Worm (Caenorhabditis elegans) whole organism, L4 larva: ENCODE results near the gene T11F9.1.

Source experiments
- D1046.2 ChIP-seq: fragments of 200-800 bp; sonication (Bioruptor generic); IDR thresholded peaks from 2 replicates; pipeline ENCODE4 v1.3.6; 2022; ENCODE audit warnings: missing genetic modification characterization, missing compliant biosample characterization
- F10B5.3 ChIP-seq: sonication (generic microtip); optimal IDR thresholded peaks from 2 replicates; lab custom pipeline; 2016; ENCODE audit warnings: mild to moderate bottlenecking, missing genetic modification characterization, missing compliant biosample characterization
- F26F4.8 ChIP-seq: fragments of 200-800 bp; sonication (Bioruptor generic); conservative IDR thresholded peaks from 2 replicates; pipeline ENCODE4 v1.3.6; 2022; ENCODE audit warnings: missing genetic modification characterization, missing compliant biosample characterization
- F49E8.2 ChIP-seq: sonication (generic microtip); optimal IDR thresholded peaks from 2 replicates; lab custom pipeline; 2016; ENCODE audit warnings: missing compliant biosample characterization, mild to moderate bottlenecking, missing genetic modification characterization, borderline replicate concordance
- R02D3.7 ChIP-seq: fragments of 150-350 bp; sonication (generic microtip); optimal IDR thresholded peaks from 3 replicates; lab custom pipeline; 2014; ENCODE audit warnings: missing biosample characterization, missing genetic modification characterization
- Y105C5A.15 ChIP-seq: fragments of 200-800 bp; sonication (Bioruptor generic); IDR thresholded peaks from 2 replicates; pipeline ENCODE4 v1.3.6; 2022; ENCODE audit warnings: missing genetic modification characterization, missing compliant biosample characterization
- Y5F2A.4 ChIP-seq: fragments of 200-800 bp; sonication (Bioruptor generic); optimal IDR thresholded peaks from 2 replicates; lab custom pipeline; 2018; ENCODE audit warnings: mild to moderate bottlenecking, missing genetic modification characterization, missing compliant biosample characterization
- ZK546.5 ChIP-seq, 2 experiments: sonication (generic microtip); optimal IDR thresholded peaks; 2 replicates each; lab custom pipeline; 2017; ENCODE audit warnings: missing biosample characterization in 2 of 2, missing genetic modification characterization in 2 of 2
- aly-2 ChIP-seq: sonication (generic microtip); optimal IDR thresholded peaks from 2 replicates; lab custom pipeline; 2018; ENCODE audit warnings: missing biosample characterization, missing genetic modification characterization
- ama-1 ChIP-seq: fragments of 150-350 bp; optimal IDR thresholded peaks from 2 replicates; lab custom pipeline; 2014; ENCODE audit warnings: inconsistent platforms, mixed read lengths
- arid-1 ChIP-seq: fragments of 200-800 bp; sonication (Bioruptor generic); conservative IDR thresholded peaks from 2 replicates; pipeline ENCODE4 v1.3.6; 2022; ENCODE audit warnings: missing genetic modification reagents, missing genetic modification characterization, missing compliant biosample characterization
- ceh-28 ChIP-seq: fragments of 150-350 bp; optimal IDR thresholded peaks from 2 replicates; lab custom pipeline; 2014; ENCODE audit warnings: missing biosample characterization, missing genetic modification reagents, missing genetic modification characterization
- ceh-32 ChIP-seq: sonication (generic microtip); optimal IDR thresholded peaks from 2 replicates; lab custom pipeline; 2016; ENCODE audit warnings: mild to moderate bottlenecking, missing genetic modification characterization, missing compliant biosample characterization; ENCODE audit not compliant: poor library complexity
- ceh-62 ChIP-seq: sonication (generic microtip); optimal IDR thresholded peaks from 2 replicates; lab custom pipeline; 2017; ENCODE audit warnings: missing biosample characterization, missing genetic modification characterization
- ceh-82 ChIP-seq: sonication (generic microtip); optimal IDR thresholded peaks from 2 replicates; lab custom pipeline; 2017; ENCODE audit warnings: missing biosample characterization, missing genetic modification characterization
- ctbp-1 ChIP-seq: fragments of 200-800 bp; sonication (Bioruptor generic); IDR thresholded peaks from 2 replicates; pipeline ENCODE4 v1.3.6; 2022; ENCODE audit warnings: missing genetic modification reagents, missing genetic modification characterization, missing compliant biosample characterization
- daf-8 ChIP-seq: fragments of 200-800 bp; sonication (Bioruptor generic); IDR thresholded peaks from 2 replicates; pipeline ENCODE4 v1.3.6; 2022; ENCODE audit warnings: missing genetic modification characterization, missing compliant biosample characterization
- dmd-6 ChIP-seq: fragments of 200-800 bp; sonication (Bioruptor generic); IDR thresholded peaks from 2 replicates; pipeline ENCODE4 v1.3.6; 2022; ENCODE audit warnings: missing genetic modification reagents, missing genetic modification characterization, missing compliant biosample characterization
- dmd-8 ChIP-seq: fragments of 200-800 bp; sonication (Bioruptor generic); IDR thresholded peaks from 2 replicates; pipeline ENCODE4 v1.3.6; 2022; ENCODE audit warnings: missing genetic modification characterization, missing compliant biosample characterization
- dmd-9 ChIP-seq: fragments of 200-800 bp; sonication (Bioruptor generic); IDR thresholded peaks from 2 replicates; pipeline ENCODE4 v1.3.6; 2022; ENCODE audit warnings: missing genetic modification reagents, missing genetic modification characterization, missing compliant biosample characterization
- egl-27 ChIP-seq: sonication (generic microtip); optimal IDR thresholded peaks from 3 replicates; lab custom pipeline; 2017; ENCODE audit warnings: missing biosample characterization, missing genetic modification reagents, missing genetic modification characterization
- egl-43 ChIP-seq: fragments of 200-800 bp; sonication (Bioruptor generic); IDR thresholded peaks from 2 replicates; pipeline ENCODE4 v1.3.6; 2022; ENCODE audit warnings: missing genetic modification reagents, missing genetic modification characterization, missing compliant biosample characterization
- fos-1 ChIP-seq: fragments of 150-350 bp; optimal IDR thresholded peaks from 2 replicates; lab custom pipeline; 2014; ENCODE audit warnings: missing biosample characterization, missing genetic modification characterization
- gei-8 ChIP-seq: fragments of 200-800 bp; sonication (Bioruptor generic); optimal IDR thresholded peaks from 2 replicates; lab custom pipeline; 2018; ENCODE audit warnings: mild to moderate bottlenecking, missing genetic modification characterization, missing compliant biosample characterization
- hif-1 ChIP-seq, 2 experiments: sonication (generic microtip); optimal IDR thresholded peaks; 2 replicates each; lab custom pipeline; 2016 to 2017; ENCODE audit warnings: missing compliant biosample characterization in 2 of 2, missing genetic modification characterization in 2 of 2, missing genetic modification reagents in 2 of 2, missing genotype in 2 of 2, mild to moderate bottlenecking in 1 of 2
- hlh-11 ChIP-seq: fragments of 200-800 bp; sonication (Bioruptor generic); optimal IDR thresholded peaks from 2 replicates; lab custom pipeline; 2018; ENCODE audit warnings: mild to moderate bottlenecking, missing genetic modification characterization, missing compliant biosample characterization
- hmg-1.1 ChIP-seq: fragments of 200-800 bp; sonication (Bioruptor generic); IDR thresholded peaks from 2 replicates; pipeline ENCODE4 v1.3.6; 2022; ENCODE audit warnings: missing genetic modification reagents, missing genetic modification characterization, missing compliant biosample characterization
- lin-1 ChIP-seq: fragments of 200-800 bp; sonication (Bioruptor generic); IDR thresholded peaks from 2 replicates; pipeline ENCODE4 v1.3.6; 2022; ENCODE audit warnings: missing genetic modification reagents, missing genetic modification characterization, missing compliant biosample characterization
- lin-13 ChIP-seq: fragments of 150-350 bp; optimal IDR thresholded peaks from 2 replicates; lab custom pipeline; 2014; ENCODE audit warnings: missing biosample characterization, missing genetic modification reagents, missing genetic modification characterization
- lin-15B ChIP-seq: fragments of 150-350 bp; sonication (generic microtip); optimal IDR thresholded peaks from 3 replicates; lab custom pipeline; 2014; ENCODE audit warnings: missing biosample characterization, missing genetic modification characterization
- lin-29 ChIP-seq: fragments of 200-800 bp; sonication (Bioruptor generic); IDR thresholded peaks from 2 replicates; pipeline ENCODE4 v1.3.6; 2022; ENCODE audit warnings: missing genetic modification reagents, missing genetic modification characterization, missing compliant biosample characterization
- lin-38 ChIP-seq: fragments of 200-800 bp; sonication (Bioruptor generic); IDR thresholded peaks from 2 replicates; pipeline ENCODE4 v1.3.6; 2022; ENCODE audit warnings: missing genetic modification reagents, missing genetic modification characterization, missing compliant biosample characterization
- lin-39 ChIP-seq: fragments of 150-350 bp; optimal IDR thresholded peaks from 2 replicates; lab custom pipeline; 2014; ENCODE audit warnings: missing biosample characterization, missing genetic modification reagents, missing genetic modification characterization
- lir-3 ChIP-seq: sonication (generic microtip); optimal IDR thresholded peaks from 2 replicates; lab custom pipeline; 2016; ENCODE audit warnings: mild to moderate bottlenecking, missing genetic modification characterization, missing compliant biosample characterization
- mdt-29 ChIP-seq: fragments of 200-800 bp; sonication (Bioruptor generic); IDR thresholded peaks from 2 replicates; pipeline ENCODE4 v1.3.6; 2022; ENCODE audit warnings: missing genetic modification reagents, missing genetic modification characterization, missing compliant biosample characterization
- mxl-2 ChIP-seq: fragments of 200-800 bp; sonication (Bioruptor generic); conservative IDR thresholded peaks from 2 replicates; pipeline ENCODE4 v1.3.6; 2022; ENCODE audit warnings: missing genetic modification reagents, missing genetic modification characterization, missing compliant biosample characterization
- nhr-237 ChIP-seq: sonication (generic microtip); optimal IDR thresholded peaks from 2 replicates; lab custom pipeline; 2017; ENCODE audit warnings: missing biosample characterization, missing genetic modification characterization
- nhr-25 ChIP-seq: sonication (generic microtip); optimal IDR thresholded peaks from 2 replicates; lab custom pipeline; 2017; ENCODE audit warnings: missing genetic modification characterization, mild to moderate bottlenecking, missing compliant biosample characterization, antibody characterized with exemption, moderate library complexity, borderline replicate concordance; ENCODE audit not compliant: insufficient read depth
- nhr-28 ChIP-seq: fragments of 150-350 bp; optimal IDR thresholded peaks from 2 replicates; lab custom pipeline; 2014; ENCODE audit warnings: missing biosample characterization, missing genetic modification characterization
- nhr-6 ChIP-seq: fragments of 150-350 bp; optimal IDR thresholded peaks from 2 replicates; lab custom pipeline; 2014; ENCODE audit warnings: missing biosample characterization, missing genetic modification characterization
- nhr-76 ChIP-seq: fragments of 150-350 bp; optimal IDR thresholded peaks from 2 replicates; lab custom pipeline; 2014; ENCODE audit warnings: missing biosample characterization, missing genetic modification characterization
- nhr-77 ChIP-seq: fragments of 150-350 bp; optimal IDR thresholded peaks from 2 replicates; lab custom pipeline; 2014; ENCODE audit warnings: missing biosample characterization, missing genetic modification characterization
- pqm-1 ChIP-seq: sonication (generic microtip); optimal IDR thresholded peaks from 2 replicates; lab custom pipeline; 2017; ENCODE audit warnings: missing biosample characterization, missing genetic modification characterization
- rbr-2 ChIP-seq: sonication (generic microtip); optimal IDR thresholded peaks from 2 replicates; lab custom pipeline; 2016; ENCODE audit warnings: missing genotype, missing genetic modification characterization, missing compliant biosample characterization
- skn-1 ChIP-seq: fragments of 150-350 bp; optimal IDR thresholded peaks from 2 replicates; lab custom pipeline; 2014; ENCODE audit warnings: missing biosample characterization, missing genetic modification characterization
- snpc-1.2 ChIP-seq: fragments of 200-800 bp; sonication (Bioruptor generic); IDR thresholded peaks from 2 replicates; pipeline ENCODE4 v1.3.6; 2022; ENCODE audit warnings: missing genetic modification reagents, missing genetic modification characterization, missing compliant biosample characterization
- spr-3 ChIP-seq: fragments of 200-800 bp; sonication (Bioruptor generic); optimal IDR thresholded peaks from 2 replicates; lab custom pipeline; 2018; ENCODE audit warnings: mild to moderate bottlenecking, missing genetic modification characterization, missing compliant biosample characterization
- unc-62 ChIP-seq, 3 experiments: fragments of 150-350 bp in 1 of 3; sonication (generic microtip); optimal IDR thresholded peaks in 2 of 3; peaks in 1 of 3; 1 replicate in 1 of 3; 2 replicates in 2 of 3; lab custom pipeline; 2014 to 2017; ENCODE audit warnings: missing biosample characterization in 3 of 3, missing genetic modification characterization in 3 of 3, missing genetic modification reagents in 3 of 3, missing genotype in 1 of 3
- vab-7 ChIP-seq: fragments of 200-800 bp; sonication (Bioruptor generic); IDR thresholded peaks from 2 replicates; pipeline ENCODE4 v1.3.6; 2022; ENCODE audit warnings: missing genetic modification reagents, missing genetic modification characterization, missing compliant biosample characterization
- zag-1 ChIP-seq: fragments of 150-350 bp; optimal IDR thresholded peaks from 2 replicates; lab custom pipeline; 2014; ENCODE audit warnings: missing biosample characterization, missing genetic modification characterization
- zip-11 ChIP-seq: fragments of 200-800 bp; sonication (Bioruptor generic); IDR thresholded peaks from 2 replicates; pipeline ENCODE4 v1.3.6; 2022; ENCODE audit warnings: missing genetic modification characterization, missing compliant biosample characterization
- zip-2 ChIP-seq: fragments of 150-350 bp; optimal IDR thresholded peaks from 2 replicates; lab custom pipeline; 2014; ENCODE audit warnings: missing biosample characterization, missing genetic modification characterization
- ztf-7 ChIP-seq: fragments of 150-350 bp; optimal IDR thresholded peaks from 2 replicates; lab custom pipeline; 2014; ENCODE audit warnings: missing biosample characterization, missing genetic modification characterization

The T11F9.1 gene

DNA sequence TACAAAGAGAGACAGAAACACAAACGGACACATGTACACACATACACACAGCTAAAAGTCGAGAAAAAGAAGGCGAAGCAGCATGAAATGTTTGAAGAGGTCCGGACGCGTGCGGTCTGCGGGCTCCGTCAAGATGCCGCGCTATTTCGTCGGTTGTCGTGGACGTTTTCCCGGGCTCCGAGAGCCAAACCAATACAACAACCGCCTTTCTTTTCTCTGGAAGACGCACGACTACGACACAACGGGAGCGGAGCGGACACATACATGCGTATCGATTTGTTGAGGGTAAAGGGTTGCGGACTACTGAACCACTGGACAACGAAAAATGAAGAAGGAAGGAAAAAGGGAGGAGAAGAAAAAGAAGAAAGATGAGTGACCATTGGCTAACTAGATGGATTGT lies 14.0 kb upstream of the T11F9.1 start (continued):
- TF ChIP-seq vab-7, result no peak
- no peak for TF ChIP-seq mxl-2 (GFP tag; lab: Robert Waterston, UW)
- no peak for TF ChIP-seq dmd-9 (GFP tag; lab: Robert Waterston, UW)
- no peak for TF ChIP-seq skn-1 (tag; lab: Kevin White, UChicago)
- TF ChIP-seq lin-13 (GFP tag; lab: Kevin White, UChicago), result no peak
- peak in 1 of 2 experiments; percentile 18 for TF ChIP-seq hif-1 (tag; optimal IDR thresholded peaks at IDR 0.05; lab: Kevin White, UChicago)
- no peak for TF ChIP-seq nhr-77 (tag; lab: Kevin White, UChicago)
- no peak for TF ChIP-seq lin-38
- no peak for TF ChIP-seq F10B5.3
- TF ChIP-seq zip-11 (GFP tag; lab: Robert Waterston, UW), result no peak
- TF ChIP-seq hmg-1.1 (GFP tag; lab: Robert Waterston, UW), result peak; percentile 63
- TF ChIP-seq ceh-28, result peak; percentile 56
- TF ChIP-seq ceh-32 (tag; lab: Kevin White, UChicago), result no peak
- no peak for TF ChIP-seq pqm-1 (tag; lab: Kevin White, UChicago)
- TF ChIP-seq F26F4.8 (GFP tag; lab: Robert Waterston, UW), result no peak
- TF ChIP-seq fos-1, result no peak
- TF ChIP-seq lir-3 (tag; lab: Kevin White, UChicago), result no peak
- no peak for TF ChIP-seq ZK546.5 (tag; optimal IDR thresholded peaks at IDR 0.05; lab: Kevin White, UChicago)
- no peak for TF ChIP-seq lin-1 (GFP tag; lab: Robert Waterston, UW)
- TF ChIP-seq aly-2 (tag; lab: Kevin White, UChicago), result no peak
- TF ChIP-seq dmd-6 (GFP tag; lab: Robert Waterston, UW), result no peak
- TF ChIP-seq dmd-8 (GFP tag; lab: Robert Waterston, UW), result no peak
- TF ChIP-seq snpc-1.2 (GFP tag; lab: Robert Waterston, UW), result no peak
- no peak for TF ChIP-seq mdt-29 (GFP tag; lab: Robert Waterston, UW)
- no peak for TF ChIP-seq ama-1 (lab: Kevin White, UChicago)
- TF ChIP-seq lin-29, result no peak
- no peak for TF ChIP-seq spr-3 (GFP tag; lab: Kevin White, UChicago)
- no peak for TF ChIP-seq nhr-237 (tag; lab: Kevin White, UChicago)
- TF ChIP-seq arid-1 (GFP tag; lab: Robert Waterston, UW), result no peak
- TF ChIP-seq rbr-2, result peak; percentile 44
- no peak for TF ChIP-seq R02D3.7 (tag; lab: Kevin White, UChicago)
- no peak for TF ChIP-seq nhr-28 (tag; lab: Kevin White, UChicago)
- peak; percentile 5 for TF ChIP-seq hlh-11 (tag; lab: Kevin White, UChicago)
- no peak for TF ChIP-seq ceh-82
- TF ChIP-seq F49E8.2 (tag; lab: Kevin White, UChicago), result no peak
- TF ChIP-seq ceh-62 (tag; lab: Kevin White, UChicago), result no peak
- 0 out of 2 replicates have a peak, but pooled peaks have one; percentile 55 for TF ChIP-seq egl-43
- no peak for TF ChIP-seq nhr-6 (tag; lab: Kevin White, UChicago)
- TF ChIP-seq zip-2, result no peak
- TF ChIP-seq unc-62 (GFP tag; optimal IDR thresholded peaks at IDR 0.05 in 1 of 2; lab: Kevin White, UChicago), result no peak
- TF ChIP-seq unc-62 (tag; optimal IDR thresholded peaks at IDR 0.05; lab: Kevin White, UChicago), result no peak
- no peak for TF ChIP-seq Y105C5A.15 (GFP tag; lab: Robert Waterston, UW)
- no peak for TF ChIP-seq nhr-25 (tag; lab: Kevin White, UChicago)
- TF ChIP-seq Y5F2A.4, result no peak
- no peak for TF ChIP-seq gei-8 (GFP tag; lab: Kevin White, UChicago)
- TF ChIP-seq zag-1, result no peak
- no peak for TF ChIP-seq egl-27 (tag; lab: Kevin White, UChicago)
- no peak for TF ChIP-seq daf-8 (GFP tag; lab: Robert Waterston, UW)
- no peak for TF ChIP-seq ztf-7 (tag; lab: Kevin White, UChicago)
- no peak for TF ChIP-seq D1046.2
- no peak for TF ChIP-seq ctbp-1 (GFP tag; lab: Robert Waterston, UW)
- TF ChIP-seq lin-15B, result no peak
- no peak for TF ChIP-seq nhr-76 (tag; lab: Kevin White, UChicago)
- no peak for TF ChIP-seq lin-39
